Worm (Caenorhabditis elegans) whole organism, L2 larva: ENCODE measurements around the gene fipr-15.

Experiments used
- alr-1 ChIP-seq: fragments of 150-350 bp; optimal IDR thresholded peaks from 2 replicates; lab custom pipeline; 2014; ENCODE audit warnings: missing biosample characterization, missing genetic modification characterization
- aly-2 ChIP-seq: fragments of 150-350 bp; optimal IDR thresholded peaks from 2 replicates; lab custom pipeline; 2014; ENCODE audit warnings: missing biosample characterization, missing genetic modification characterization
- blmp-1 ChIP-seq: sonication (generic microtip); optimal IDR thresholded peaks from 2 replicates; lab custom pipeline; 2017; ENCODE audit warnings: missing genetic modification characterization, mild to moderate bottlenecking, missing compliant biosample characterization, antibody characterized with exemption, moderate library complexity; ENCODE audit not compliant: insufficient read depth
- fos-1 ChIP-seq: fragments of 150-350 bp; optimal IDR thresholded peaks from 2 replicates; lab custom pipeline; 2014; ENCODE audit warnings: missing biosample characterization, missing genetic modification characterization
- gmeb-1 ChIP-seq: fragments of 150-350 bp; optimal IDR thresholded peaks from 2 replicates; lab custom pipeline; 2014; ENCODE audit warnings: missing biosample characterization, missing genetic modification characterization
- lin-11 ChIP-seq: fragments of 150-350 bp; sonication (generic microtip); optimal IDR thresholded peaks from 2 replicates; lab custom pipeline; 2014; ENCODE audit warnings: missing biosample characterization, missing genetic modification characterization, inconsistent platforms, mixed read lengths
- nhr-77 ChIP-seq: fragments of 150-350 bp; optimal IDR thresholded peaks from 2 replicates; lab custom pipeline; 2014; ENCODE audit warnings: missing biosample characterization, missing genetic modification characterization
- unc-55 ChIP-seq: fragments of 150-350 bp; sonication (generic microtip); optimal IDR thresholded peaks from 3 replicates; lab custom pipeline; 2014; ENCODE audit warnings: missing biosample characterization, missing genetic modification reagents, missing genetic modification characterization
- unc-62 ChIP-seq: fragments of 150-350 bp; optimal IDR thresholded peaks from 2 replicates; lab custom pipeline; 2014; ENCODE audit warnings: missing biosample characterization, missing genetic modification reagents, missing genetic modification characterization
- ztf-4 ChIP-seq: fragments of 150-350 bp; optimal IDR thresholded peaks from 2 replicates; lab custom pipeline; 2014; ENCODE audit warnings: missing biosample characterization, missing genetic modification characterization

DNA sequence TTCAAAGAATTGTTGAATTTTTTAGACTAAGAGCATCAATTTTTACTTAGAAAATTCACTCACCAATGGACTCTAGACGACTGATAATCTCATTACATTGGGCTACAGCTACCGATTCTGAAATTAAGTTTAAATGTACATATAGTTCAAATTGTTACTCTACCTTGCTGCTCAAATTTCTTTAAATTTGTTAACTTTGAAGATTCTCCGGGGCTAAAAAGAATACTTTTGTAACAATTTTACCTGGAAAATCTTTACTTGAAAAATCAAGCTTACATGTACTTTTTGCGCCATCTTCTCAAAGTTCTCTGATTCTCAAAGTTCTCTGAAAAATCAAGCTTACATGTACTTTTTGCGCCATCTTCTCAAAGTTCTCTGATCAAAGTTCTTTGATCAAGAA, 822 bp upstream of the fipr-15 start, which contains the start of gene sdz-13:
- TF ChIP-seq gmeb-1 (no peak), fos-1 (no peak), aly-2 (tag; lab: Kevin White, UChicago) (no peak), ztf-4 (tag; lab: Kevin White, UChicago) (no peak), unc-62 (GFP tag; lab: Kevin White, UChicago) (no peak), unc-55 (GFP tag; lab: Kevin White, UChicago) (no peak), nhr-77 (no peak), lin-11 (tag; lab: Kevin White, UChicago) (no peak), alr-1 (tag; lab: Kevin White, UChicago) (no peak), blmp-1 (no peak)
